Worm (Caenorhabditis elegans) whole organism, late embryonic: ENCODE data around the gene pmp-2.
A peak's percentile ranks its signal among the peaks of the same experiment; 100 is the strongest.

Source experiments
- C38D4.7 ChIP-seq: fragments of 200-800 bp; sonication (Bioruptor generic); optimal IDR thresholded peaks from 2 replicates; lab custom pipeline; 2018; ENCODE audit warnings: mild to moderate bottlenecking, missing genetic modification characterization, moderate library complexity, missing compliant biosample characterization
- ceh-18 ChIP-seq: sonication (generic microtip); optimal IDR thresholded peaks from 2 replicates; lab custom pipeline; 2016; ENCODE audit warnings: missing genetic modification characterization, missing compliant biosample characterization
- ceh-19 ChIP-seq: fragments of 200-800 bp; sonication (Bioruptor generic); optimal IDR thresholded peaks from 2 replicates; lab custom pipeline; 2018; ENCODE audit warnings: mild to moderate bottlenecking, missing genetic modification characterization, missing compliant biosample characterization
- ceh-22 ChIP-seq: sonication (generic microtip); optimal IDR thresholded peaks from 2 replicates; lab custom pipeline; 2017; ENCODE audit warnings: missing biosample characterization, missing genetic modification characterization
- ceh-24 ChIP-seq: sonication (generic microtip); optimal IDR thresholded peaks from 2 replicates; lab custom pipeline; 2016; ENCODE audit warnings: mild to moderate bottlenecking, missing genetic modification characterization, missing compliant biosample characterization
- ceh-31 ChIP-seq: sonication (generic microtip); optimal IDR thresholded peaks from 2 replicates; lab custom pipeline; 2016; ENCODE audit warnings: missing genetic modification characterization, missing compliant biosample characterization
- ceh-34 ChIP-seq: sonication (generic microtip); optimal IDR thresholded peaks from 2 replicates; lab custom pipeline; 2016; ENCODE audit warnings: mild to moderate bottlenecking, missing genetic modification characterization, missing compliant biosample characterization
- ceh-45 ChIP-seq: fragments of 200-800 bp; sonication (Bioruptor generic); IDR thresholded peaks from 2 replicates; pipeline ENCODE4 v1.3.6; 2022; ENCODE audit warnings: missing genetic modification reagents, missing genetic modification characterization, missing compliant biosample characterization
- ceh-48 ChIP-seq: sonication (generic microtip); optimal IDR thresholded peaks from 2 replicates; lab custom pipeline; 2016; ENCODE audit warnings: missing genetic modification characterization, inconsistent platforms, missing compliant biosample characterization
- ceh-6 ChIP-seq: fragments of 200-800 bp; sonication (Bioruptor generic); optimal IDR thresholded peaks from 2 replicates; lab custom pipeline; 2018; ENCODE audit warnings: mild to moderate bottlenecking, missing genetic modification characterization, missing compliant biosample characterization
- ceh-9 ChIP-seq: sonication (generic microtip); optimal IDR thresholded peaks from 2 replicates; lab custom pipeline; 2016; ENCODE audit warnings: mild to moderate bottlenecking, missing genetic modification characterization, inconsistent platforms, missing compliant biosample characterization
- che-1 ChIP-seq: sonication (generic microtip); optimal IDR thresholded peaks from 2 replicates; lab custom pipeline; 2016; ENCODE audit warnings: mild to moderate bottlenecking, missing genetic modification characterization, missing compliant biosample characterization
- dve-1 ChIP-seq: sonication (generic microtip); optimal IDR thresholded peaks from 2 replicates; lab custom pipeline; 2017; ENCODE audit warnings: antibody characterized with exemption, mild to moderate bottlenecking, missing genetic modification characterization, missing compliant biosample characterization
- elt-2 ChIP-seq: sonication (generic microtip); optimal IDR thresholded peaks from 2 replicates; lab custom pipeline; 2016; ENCODE audit warnings: missing genetic modification reagents, missing genetic modification characterization, missing compliant biosample characterization
- elt-4 ChIP-seq: sonication (generic microtip); optimal IDR thresholded peaks from 2 replicates; lab custom pipeline; 2016; ENCODE audit warnings: missing genetic modification characterization, missing compliant biosample characterization
- fkh-10 ChIP-seq: fragments of 150-350 bp; optimal IDR thresholded peaks from 2 replicates; lab custom pipeline; 2014; ENCODE audit warnings: missing biosample characterization, missing genetic modification reagents, missing genetic modification characterization
- hlh-13 ChIP-seq: fragments of 200-800 bp; sonication (Bioruptor generic); optimal IDR thresholded peaks from 2 replicates; lab custom pipeline; 2018; ENCODE audit warnings: mild to moderate bottlenecking, missing genetic modification characterization, missing compliant biosample characterization
- hlh-30 ChIP-seq: sonication (generic microtip); optimal IDR thresholded peaks from 2 replicates; lab custom pipeline; 2017; ENCODE audit warnings: antibody characterized with exemption, missing genetic modification characterization, missing compliant biosample characterization; ENCODE audit not compliant: insufficient read depth
- hlh-8 ChIP-seq: sonication (generic microtip); optimal IDR thresholded peaks from 2 replicates; lab custom pipeline; 2016; ENCODE audit warnings: missing genotype, missing genetic modification characterization, missing compliant biosample characterization
- lim-6 ChIP-seq: sonication (generic microtip); optimal IDR thresholded peaks from 2 replicates; lab custom pipeline; 2016; ENCODE audit warnings: missing genetic modification characterization, missing compliant biosample characterization
- lin-11 ChIP-seq: fragments of 200-800 bp; sonication (Bioruptor generic); optimal IDR thresholded peaks from 2 replicates; lab custom pipeline; 2018; ENCODE audit warnings: mild to moderate bottlenecking, missing genetic modification characterization, missing compliant biosample characterization
- madf-2 ChIP-seq: sonication (generic microtip); optimal IDR thresholded peaks from 2 replicates; lab custom pipeline; 2017; ENCODE audit warnings: missing genetic modification characterization, missing compliant biosample characterization
- nfya-1 ChIP-seq: sonication (generic microtip); optimal IDR thresholded peaks from 2 replicates; lab custom pipeline; 2017; ENCODE audit warnings: missing genetic modification characterization, mild to moderate bottlenecking, missing compliant biosample characterization, antibody characterized with exemption, moderate library complexity
- nhr-232 ChIP-seq: sonication (generic microtip); optimal IDR thresholded peaks from 2 replicates; lab custom pipeline; 2016; ENCODE audit warnings: missing genetic modification characterization, missing compliant biosample characterization
- npax-4 ChIP-seq: sonication (generic microtip); optimal IDR thresholded peaks from 2 replicates; lab custom pipeline; 2016; ENCODE audit warnings: missing genetic modification characterization, missing compliant biosample characterization
- pag-3 ChIP-seq: sonication (generic microtip); optimal IDR thresholded peaks from 2 replicates; lab custom pipeline; 2016; ENCODE audit warnings: missing compliant biosample characterization, missing genetic modification characterization, borderline replicate concordance
- pat-9 ChIP-seq: fragments of 200-800 bp; sonication (Bioruptor generic); optimal IDR thresholded peaks from 2 replicates; lab custom pipeline; 2018; ENCODE audit warnings: mild to moderate bottlenecking, missing genetic modification characterization, moderate library complexity, missing compliant biosample characterization
- pax-1 ChIP-seq: fragments of 150-350 bp; optimal IDR thresholded peaks from 2 replicates; lab custom pipeline; 2014; ENCODE audit warnings: missing biosample characterization, missing genetic modification characterization
- pha-4 ChIP-seq: fragments of 150-350 bp; optimal IDR thresholded peaks from 2 replicates; lab custom pipeline; 2018; ENCODE audit warnings: missing biosample characterization, missing genetic modification reagents, missing genetic modification characterization
- pqm-1 ChIP-seq: sonication (generic microtip); optimal IDR thresholded peaks from 2 replicates; lab custom pipeline; 2016; ENCODE audit warnings: missing genetic modification characterization, missing compliant biosample characterization
- pros-1 ChIP-seq: fragments of 150-350 bp; optimal IDR thresholded peaks from 2 replicates; lab custom pipeline; 2014; ENCODE audit warnings: missing biosample characterization, missing genetic modification reagents, missing genetic modification characterization
- ref-2 ChIP-seq: sonication (generic microtip); optimal IDR thresholded peaks from 2 replicates; lab custom pipeline; 2016; ENCODE audit warnings: missing genetic modification characterization, missing compliant biosample characterization
- sox-2 ChIP-seq: fragments of 200-800 bp; sonication (Bioruptor generic); IDR thresholded peaks from 2 replicates; pipeline ENCODE4 v1.3.6; 2022; ENCODE audit warnings: missing genetic modification reagents, missing genetic modification characterization, missing compliant biosample characterization
- tbx-2 ChIP-seq: sonication (generic microtip); optimal IDR thresholded peaks from 2 replicates; lab custom pipeline; 2016; ENCODE audit warnings: missing genetic modification characterization, missing compliant biosample characterization
- ttx-3 ChIP-seq: sonication (generic microtip); optimal IDR thresholded peaks from 2 replicates; lab custom pipeline; 2016; ENCODE audit warnings: missing genetic modification reagents, missing genetic modification characterization, missing compliant biosample characterization
- unc-42 ChIP-seq: sonication (generic microtip); optimal IDR thresholded peaks from 2 replicates; lab custom pipeline; 2016; ENCODE audit warnings: missing genotype, missing genetic modification characterization, missing compliant biosample characterization
- unc-55 ChIP-seq: sonication (generic microtip); optimal IDR thresholded peaks from 2 replicates; lab custom pipeline; 2017; ENCODE audit warnings: missing biosample characterization, missing genetic modification reagents, missing genetic modification characterization
- unc-86 ChIP-seq: sonication (generic microtip); optimal IDR thresholded peaks from 2 replicates; lab custom pipeline; 2016; ENCODE audit warnings: missing genetic modification characterization, missing compliant biosample characterization
- zip-5 ChIP-seq: sonication (generic microtip); optimal IDR thresholded peaks from 2 replicates; lab custom pipeline; 2016; ENCODE audit warnings: missing genetic modification characterization, missing compliant biosample characterization
- ztf-16 ChIP-seq: sonication (generic microtip); optimal IDR thresholded peaks from 2 replicates; lab custom pipeline; 2017; ENCODE audit warnings: missing genetic modification characterization, missing compliant biosample characterization

The pmp-2 gene

ce11 chrII:6846723-6847122, 40.9 kb downstream of the pmp-2 start:
- TF ChIP-seq unc-86 (tag; lab: Kevin White, UChicago): no peak
- TF ChIP-seq C38D4.7 (GFP tag; lab: Kevin White, UChicago): no peak
- TF ChIP-seq ceh-6 (GFP tag; lab: Kevin White, UChicago): peak; percentile 50
- TF ChIP-seq tbx-2 (tag; lab: Kevin White, UChicago): peak; percentile 29
- peak; percentile 5 for TF ChIP-seq unc-42 (tag; lab: Kevin White, UChicago)
- no peak for TF ChIP-seq ceh-18 (tag; lab: Kevin White, UChicago)
- peak; percentile 15 for TF ChIP-seq ref-2 (tag; lab: Kevin White, UChicago)

ce11 chrII:6845006-6845459, 42.6 kb downstream of the pmp-2 start:
- no peak for TF ChIP-seq pros-1
- TF ChIP-seq zip-5 (tag; lab: Kevin White, UChicago): no peak
- no peak for TF ChIP-seq nhr-232 (tag; lab: Kevin White, UChicago)
- TF ChIP-seq hlh-8 (tag; lab: Kevin White, UChicago): no peak
- no peak for TF ChIP-seq npax-4 (tag; lab: Kevin White, UChicago)
- no peak for TF ChIP-seq che-1 (tag; lab: Kevin White, UChicago)
- TF ChIP-seq lin-11: no peak
- TF ChIP-seq ttx-3 (tag; lab: Kevin White, UChicago): no peak
- no peak for TF ChIP-seq ceh-34
- TF ChIP-seq lim-6: no peak
- no peak for TF ChIP-seq tbx-2 (tag; lab: Kevin White, UChicago)
- TF ChIP-seq ceh-24 (tag; lab: Kevin White, UChicago): no peak
- no peak for TF ChIP-seq ceh-48
- TF ChIP-seq pha-4 (tag; lab: Kevin White, UChicago): no peak
- no peak for TF ChIP-seq hlh-13 (GFP tag; lab: Kevin White, UChicago)
- no peak for TF ChIP-seq nfya-1 (tag; lab: Kevin White, UChicago)
- no peak for TF ChIP-seq ceh-31 (tag; lab: Kevin White, UChicago)
- no peak for TF ChIP-seq madf-2 (tag; lab: Kevin White, UChicago)
- no peak for TF ChIP-seq ceh-45
- no peak for TF ChIP-seq pax-1

DNA sequence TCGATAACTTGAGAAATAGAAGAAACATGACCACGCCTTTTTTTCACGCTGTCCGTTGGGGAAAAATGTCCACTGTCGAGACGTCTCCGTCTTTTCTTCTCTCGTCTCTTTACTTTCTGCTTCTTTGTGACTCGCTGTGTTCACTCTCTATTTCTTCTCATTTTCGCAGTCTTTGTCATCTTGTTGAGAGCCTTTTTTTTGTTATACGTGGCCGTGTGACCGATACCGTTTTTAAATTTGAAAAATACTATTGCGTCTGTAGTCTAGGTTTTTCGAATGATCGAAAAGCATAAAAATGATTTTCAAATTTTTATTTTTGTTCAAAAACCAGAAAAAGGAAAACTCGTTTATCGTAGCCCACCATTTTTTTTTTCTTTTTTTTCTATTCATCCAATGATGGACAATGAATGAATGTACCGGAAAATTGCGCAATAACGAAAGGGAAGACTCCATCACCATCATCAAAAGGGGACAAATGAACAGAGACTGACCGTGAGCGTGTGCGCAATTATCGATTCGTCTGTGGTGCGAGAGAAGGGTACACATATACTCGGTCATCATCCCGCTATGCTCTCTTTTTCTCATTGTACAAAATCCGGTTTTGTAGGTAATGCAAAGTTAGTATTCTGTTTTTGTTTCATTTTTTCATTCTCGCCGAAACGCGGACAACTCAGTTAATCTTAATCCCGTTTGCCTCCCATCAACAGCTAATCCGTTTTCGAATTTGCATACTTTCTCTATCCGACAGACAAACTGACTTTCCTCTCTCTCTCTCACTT, 43.2 kb downstream of the pmp-2 start:
- TF ChIP-seq ceh-48 (peak; percentile 45), pros-1 (peak; percentile 43), unc-42 (tag; lab: Kevin White, UChicago) (peak; percentile 84), ceh-34 (no peak), sox-2 (peak; percentile 31; the same call in 1 of the 2 replicates)

- TF ChIP-seq pag-3 (tag; lab: Kevin White, UChicago): no peak
- TF ChIP-seq pha-4 (tag; lab: Kevin White, UChicago): no peak
- TF ChIP-seq ref-2 (tag; lab: Kevin White, UChicago): peak; percentile 17
- peak; percentile 27; the same call in 1 of the 2 replicates for TF ChIP-seq sox-2
- peak; percentile 30 for TF ChIP-seq tbx-2 (tag; lab: Kevin White, UChicago)
- no peak for TF ChIP-seq ceh-9 (tag; lab: Kevin White, UChicago)
Measured at ce11 chrII:6843680-6844079, 43.9 kb downstream of the pmp-2 start.

ce11 chrII:6843211-6843610, 44.4 kb downstream of the pmp-2 start:
- TF ChIP-seq ceh-45 (no peak), nfya-1 (tag; lab: Kevin White, UChicago) (peak; percentile 3)
- TF ChIP-seq, all 69 proteins: peak for 1

- no peak for TF ChIP-seq npax-4 (tag; lab: Kevin White, UChicago)
- peak; percentile 14 for TF ChIP-seq ceh-48
- TF ChIP-seq hlh-30 (tag; lab: Kevin White, UChicago): peak; percentile 66
- no peak for TF ChIP-seq ztf-16 (tag; lab: Kevin White, UChicago)
- TF ChIP-seq dve-1 (tag; lab: Kevin White, UChicago): peak; percentile 42
- no peak for TF ChIP-seq elt-4 (tag; lab: Kevin White, UChicago)
- no peak for TF ChIP-seq ceh-22
- TF ChIP-seq unc-55 (GFP tag; lab: Kevin White, UChicago): peak; percentile 83
- no peak for TF ChIP-seq fkh-10 (GFP tag; lab: Kevin White, UChicago)
- no peak for TF ChIP-seq nhr-232 (tag; lab: Kevin White, UChicago)
- TF ChIP-seq ceh-18 (tag; lab: Kevin White, UChicago): peak; percentile 24
- TF ChIP-seq pat-9 (tag; lab: Kevin White, UChicago): no peak
- peak; percentile 59 for TF ChIP-seq pqm-1 (tag; lab: Kevin White, UChicago)
- no peak for TF ChIP-seq tbx-2 (tag; lab: Kevin White, UChicago)
- peak; percentile 94 for TF ChIP-seq elt-2 (tag; lab: Kevin White, UChicago)
- TF ChIP-seq ceh-34: peak; percentile 53
- TF ChIP-seq nfya-1 (tag; lab: Kevin White, UChicago): peak; percentile 64
- no peak for TF ChIP-seq ceh-19 (GFP tag; lab: Kevin White, UChicago)
Measured at ce11 chrII:6842651-6843118, 44.9 kb downstream of the pmp-2 start.
